Worm (Caenorhabditis elegans) whole organism, late embryonic: ENCODE results near the gene F39F10.4.
"Not testable (repeated sequence)": the region's sequence is repeated elsewhere in the genome, so short reads cannot be mapped to it uniquely, and the experiment has no call there.

Source experiments
- K09A11.1 ChIP-seq: sonication (generic microtip); optimal IDR thresholded peaks from 2 replicates; lab custom pipeline; 2017; ENCODE audit warnings: antibody characterized with exemption, mild to moderate bottlenecking, missing genetic modification characterization, missing compliant biosample characterization; ENCODE audit not compliant: insufficient read depth
- ama-1 ChIP-seq: fragments of 150-350 bp; optimal IDR thresholded peaks from 2 replicates; lab custom pipeline; 2014
- dmd-4 ChIP-seq: sonication (generic microtip); optimal IDR thresholded peaks from 2 replicates; lab custom pipeline; 2016; ENCODE audit warnings: borderline replicate concordance, missing genetic modification characterization, missing compliant biosample characterization
- dve-1 ChIP-seq: sonication (generic microtip); optimal IDR thresholded peaks from 2 replicates; lab custom pipeline; 2017; ENCODE audit warnings: antibody characterized with exemption, mild to moderate bottlenecking, missing genetic modification characterization, missing compliant biosample characterization
- nhr-11 ChIP-seq: fragments of 150-350 bp; optimal IDR thresholded peaks from 2 replicates; lab custom pipeline; 2014; ENCODE audit warnings: missing biosample characterization, missing genetic modification characterization

DNA sequence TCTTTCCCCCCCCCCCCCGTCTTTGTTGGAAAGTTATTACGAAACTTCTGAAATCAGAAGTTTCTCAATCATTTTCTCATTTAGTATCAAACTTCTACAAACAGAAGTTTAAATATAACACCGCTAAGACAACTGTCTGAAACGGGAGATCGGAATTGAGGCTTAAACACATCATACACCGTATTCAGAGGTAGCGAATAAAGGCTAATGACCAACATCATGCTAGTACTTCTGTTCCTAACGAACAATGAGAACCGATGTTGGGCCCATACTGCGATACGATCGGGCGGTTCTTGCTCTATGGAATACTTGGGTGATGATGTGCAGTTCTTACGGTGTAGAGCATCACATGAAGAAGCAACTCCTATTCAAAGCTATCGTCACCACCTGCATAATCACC is 20.1 kb downstream of the F39F10.4 start, which contains the start of gene Y13C8A.1:
- TF ChIP-seq dmd-4; ama-1 (lab: Kevin White, UChicago); K09A11.1 (tag; lab: Kevin White, UChicago); dve-1 (tag; lab: Kevin White, UChicago); nhr-11: not testable (repeated sequence)
